Worm (Caenorhabditis elegans) whole organism, L3 larva: ENCODE data around the gene wrn-1.

Source experiments
- ama-1 ChIP-seq: fragments of 150-350 bp; optimal IDR thresholded peaks from 2 replicates; lab custom pipeline; 2018
- ceh-28 ChIP-seq: fragments of 150-350 bp; optimal IDR thresholded peaks from 2 replicates; lab custom pipeline; 2014; ENCODE audit warnings: missing biosample characterization, missing genetic modification reagents, missing genetic modification characterization
- elt-1 ChIP-seq: fragments of 150-350 bp; optimal IDR thresholded peaks from 2 replicates; lab custom pipeline; 2014; ENCODE audit warnings: missing biosample characterization, missing genetic modification characterization
- nhr-12 ChIP-seq: fragments of 150-350 bp; optimal IDR thresholded peaks from 2 replicates; lab custom pipeline; 2014; ENCODE audit warnings: missing biosample characterization, missing genetic modification characterization
- pha-4 ChIP-seq: fragments of 150-350 bp; optimal IDR thresholded peaks from 2 replicates; lab custom pipeline; 2014; ENCODE audit warnings: missing biosample characterization, missing genetic modification reagents, missing genetic modification characterization
- pqm-1 ChIP-seq: fragments of 150-350 bp; optimal IDR thresholded peaks from 2 replicates; lab custom pipeline; 2017; ENCODE audit warnings: missing biosample characterization, missing genetic modification characterization, inconsistent platforms
- sea-2 ChIP-seq: fragments of 150-350 bp; sonication (generic microtip); optimal IDR thresholded peaks from 4 replicates; lab custom pipeline; 2014; ENCODE audit warnings: missing biosample characterization, missing genetic modification reagents, missing genetic modification characterization
- ztf-4 ChIP-seq: fragments of 150-350 bp; optimal IDR thresholded peaks from 2 replicates; lab custom pipeline; 2014; ENCODE audit warnings: missing biosample characterization, missing genetic modification characterization

- TF ChIP-seq elt-1 (tag; lab: Kevin White, UChicago): no peak
- no peak for TF ChIP-seq nhr-12 (tag; lab: Kevin White, UChicago)
- no peak for TF ChIP-seq ama-1
- TF ChIP-seq sea-2: no peak
- no peak for TF ChIP-seq pha-4 (tag; lab: Kevin White, UChicago)
- no peak for TF ChIP-seq pqm-1 (tag; lab: Kevin White, UChicago)
- no peak for TF ChIP-seq ztf-4 (tag; lab: Kevin White, UChicago)
- no peak for TF ChIP-seq ceh-28 (tag; lab: Kevin White, UChicago)
Measured at ce11 chrII:6513357-6513756, 41.4 kb upstream of the wrn-1 start.
